Worm (Caenorhabditis elegans): ENCODE measurements around the gene col-171.

DNA sequence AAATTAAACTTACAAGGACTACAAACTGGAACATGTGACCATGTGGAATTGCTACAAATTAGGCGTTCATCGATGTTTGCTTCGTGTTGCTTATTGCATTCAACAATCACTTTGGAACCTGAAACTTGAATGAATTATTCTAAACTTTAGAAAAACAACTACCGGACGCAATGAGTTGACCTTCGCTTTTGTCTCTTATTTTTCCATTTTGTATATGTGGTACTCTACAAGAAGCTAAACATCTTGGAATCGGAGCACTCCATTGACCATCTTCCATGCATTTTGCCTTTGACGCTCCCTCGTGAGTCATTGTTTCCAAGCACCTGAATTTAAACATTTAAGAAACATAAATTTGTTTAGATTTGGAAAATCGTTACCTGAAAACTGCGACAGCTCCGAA lies 45.1 kb upstream of the col-171 start:
- no peak for TF ChIP-seq ces-1 (GFP tag; optimal IDR thresholded peaks at IDR 0.05)
- no peak for TF ChIP-seq dmd-9 (GFP tag; IDR thresholded peaks at IDR 0.05)

All from whole organism, L4 larva.